Worm (Caenorhabditis elegans): ENCODE data around the gene nspe-8.

- TF ChIP-seq F39B2.1 (GFP tag; IDR thresholded peaks at IDR 0.05), result no peak
- no peak for TF ChIP-seq Y95B8A.8 (GFP tag; IDR thresholded peaks at IDR 0.05)
- no peak for TF ChIP-seq unc-62 (GFP tag; optimal IDR thresholded peaks at IDR 0.05)
- no peak for TF ChIP-seq ceh-100 (GFP tag; IDR thresholded peaks at IDR 0.05)
Measured at ce11 chrII:12655816-12656215, 34.1 kb upstream of the nspe-8 start.

Measured in whole organism, young adult.